Fruit fly (Drosophila melanogaster) whole organism: Measurements from ENCODE around the gene Dph3.

Source experiments
- EcR ChIP-seq, 2 experiments: fragments of >200 bp; optimal IDR thresholded peaks; 2 replicates each; lab custom pipeline; 2017; ENCODE audit warnings: missing biosample characterization in 2 of 2, missing genetic modification characterization in 2 of 2, missing genetic modification reagents in 2 of 2
- pan ChIP-seq: fragments of >200 bp; optimal IDR thresholded peaks from 2 replicates; lab custom pipeline; 2017
- psq ChIP-seq: fragments of >200 bp; optimal IDR thresholded peaks from 2 replicates; lab custom pipeline; 2017

dm6 chr3R:11269013-11269412 lies 37.3 kb downstream of the Dph3 start:
- no peak for TF ChIP-seq psq (lab: Kevin White, UChicago)
- no peak for TF ChIP-seq pan (lab: Kevin White, UChicago)
- no peak for TF ChIP-seq EcR (GFP tag; optimal IDR thresholded peaks at IDR 0.05; lab: Kevin White, UChicago)
